Fruit fly (Drosophila melanogaster) whole organism, prepupa: Measurements from ENCODE around the gene CG13310.

Experiments
- CG10631 ChIP-seq: fragments of 200-800 bp; sonication (Bioruptor generic); optimal IDR thresholded peaks from 2 replicates; lab custom pipeline; 2016; ENCODE audit warnings: missing biosample characterization, missing genetic modification characterization
- CG10669 ChIP-seq: fragments of 200-800 bp; sonication (Bioruptor generic); optimal IDR thresholded peaks from 3 replicates; lab custom pipeline; 2018; ENCODE audit warnings: missing biosample characterization, mild to moderate bottlenecking, missing genetic modification characterization, moderate library complexity
- CG15336 ChIP-seq: fragments of 200-800 bp; sonication (Bioruptor generic); IDR thresholded peaks from 2 replicates; pipeline ENCODE4 v1.3.6; 2022; ENCODE audit warnings: missing biosample characterization, missing genetic modification characterization
- CG1621 ChIP-seq: fragments of 200-800 bp; sonication (Bioruptor generic); optimal IDR thresholded peaks from 3 replicates; lab custom pipeline; 2018; ENCODE audit warnings: missing biosample characterization, mild to moderate bottlenecking, missing genetic modification characterization
- CG32006 ChIP-seq: fragments of 200-800 bp; sonication (Bioruptor generic); optimal IDR thresholded peaks from 3 replicates; lab custom pipeline; 2017; ENCODE audit warnings: missing biosample characterization, mild to moderate bottlenecking, missing genetic modification characterization
- CG34406 ChIP-seq: fragments of 200-800 bp; sonication (Bioruptor generic); optimal IDR thresholded peaks from 3 replicates; lab custom pipeline; 2016; ENCODE audit warnings: missing biosample characterization, missing genetic modification characterization
- CG3919 ChIP-seq: fragments of 200-800 bp; sonication (Bioruptor generic); optimal IDR thresholded peaks from 3 replicates; lab custom pipeline; 2016; ENCODE audit warnings: missing biosample characterization, missing genetic modification characterization
- CG6163 ChIP-seq: fragments of 200-800 bp; sonication (Bioruptor generic); IDR thresholded peaks from 3 replicates; pipeline ENCODE4 v1.3.6; 2022; ENCODE audit warnings: missing biosample characterization, missing genetic modification characterization
- CG6792 ChIP-seq: fragments of 200-800 bp; sonication (Bioruptor generic); optimal IDR thresholded peaks from 3 replicates; lab custom pipeline; 2016; ENCODE audit warnings: missing biosample characterization, missing genetic modification characterization
- CG6808 ChIP-seq: fragments of 200-800 bp; sonication (Bioruptor generic); optimal IDR thresholded peaks from 3 replicates; lab custom pipeline; 2017; ENCODE audit warnings: missing biosample characterization, missing genetic modification characterization, mild to moderate bottlenecking, moderate library complexity, missing genetic modification reagents
- CG7368 ChIP-seq: fragments of 200-800 bp; sonication (Bioruptor generic); optimal IDR thresholded peaks from 3 replicates; lab custom pipeline; 2016; ENCODE audit warnings: missing biosample characterization, missing genetic modification characterization
- CG8119 ChIP-seq: fragments of 200-800 bp; sonication (Bioruptor generic); IDR thresholded peaks from 3 replicates; pipeline ENCODE4 v1.3.6; 2022; ENCODE audit warnings: missing biosample characterization, missing genetic modification characterization
- CG8319 ChIP-seq: fragments of 200-800 bp; sonication (Bioruptor generic); optimal IDR thresholded peaks from 3 replicates; lab custom pipeline; 2016; ENCODE audit warnings: missing biosample characterization, missing genetic modification characterization
- CG8632 ChIP-seq: fragments of 200-800 bp; sonication (Bioruptor generic); optimal IDR thresholded peaks from 3 replicates; lab custom pipeline; 2016; ENCODE audit warnings: missing biosample characterization, missing genetic modification characterization
- CG9139 ChIP-seq: fragments of 200-800 bp; sonication (Bioruptor generic); optimal IDR thresholded peaks from 3 replicates; lab custom pipeline; 2017; ENCODE audit warnings: missing biosample characterization, mild to moderate bottlenecking, missing genetic modification characterization
- Eip75B ChIP-seq: fragments of 200-800 bp; sonication (Bioruptor generic); optimal IDR thresholded peaks from 3 replicates; lab custom pipeline; 2016; ENCODE audit warnings: missing biosample characterization, missing genetic modification characterization
- Eip78C ChIP-seq: fragments of 200-800 bp; sonication (Bioruptor generic); peaks from one replicate; lab custom pipeline; 2016; ENCODE audit warnings: missing biosample characterization, missing genetic modification characterization
- Eip93F ChIP-seq: fragments of 200-800 bp; sonication (Bioruptor generic); optimal IDR thresholded peaks from 2 replicates; lab custom pipeline; 2016; ENCODE audit warnings: missing biosample characterization, mild to moderate bottlenecking, missing genetic modification characterization
- Ets21C ChIP-seq: fragments of 200-800 bp; sonication (Bioruptor generic); optimal IDR thresholded peaks from 3 replicates; lab custom pipeline; 2016; ENCODE audit warnings: missing biosample characterization, missing genetic modification characterization
- Ets96B ChIP-seq: fragments of 200-800 bp; optimal IDR thresholded peaks from 2 replicates; lab custom pipeline; 2019; ENCODE audit warnings: missing biosample characterization, mild to moderate bottlenecking, missing genetic modification characterization, moderate library complexity
- Gug ChIP-seq: fragments of 200-800 bp; sonication (Bioruptor generic); IDR thresholded peaks from 2 replicates; pipeline ENCODE4 v1.3.6; 2022; ENCODE audit warnings: missing biosample characterization, missing genetic modification characterization
- Hr38 ChIP-seq: sonication (Bioruptor generic); optimal IDR thresholded peaks from 2 replicates; lab custom pipeline; 2016; ENCODE audit warnings: missing biosample characterization, missing genetic modification characterization
- Hr39 ChIP-seq: fragments of 200-800 bp; sonication (Bioruptor generic); optimal IDR thresholded peaks from 2 replicates; lab custom pipeline; 2016; ENCODE audit warnings: missing biosample characterization, missing genetic modification characterization
- Hr4 ChIP-seq: fragments of 200-800 bp; sonication (Bioruptor generic); optimal IDR thresholded peaks from 3 replicates; lab custom pipeline; 2016; ENCODE audit warnings: missing biosample characterization, missing genetic modification characterization
- Lpt ChIP-seq: fragments of 200-800 bp; sonication (Bioruptor generic); optimal IDR thresholded peaks from 3 replicates; lab custom pipeline; 2016; ENCODE audit warnings: missing biosample characterization, missing genetic modification characterization
- Met ChIP-seq: fragments of 200-800 bp; sonication (Bioruptor generic); optimal IDR thresholded peaks from 3 replicates; lab custom pipeline; 2016; ENCODE audit warnings: missing biosample characterization, missing genetic modification characterization
- OdsH ChIP-seq: fragments of 200-800 bp; sonication (Bioruptor generic); optimal IDR thresholded peaks from 3 replicates; lab custom pipeline; 2016; ENCODE audit warnings: missing biosample characterization, missing genetic modification characterization
- Smox ChIP-seq: fragments of 200-800 bp; sonication (Bioruptor generic); optimal IDR thresholded peaks from 3 replicates; lab custom pipeline; 2016; ENCODE audit warnings: missing biosample characterization, missing genetic modification characterization
- Sox102F ChIP-seq: fragments of 200-800 bp; sonication (Bioruptor generic); optimal IDR thresholded peaks from 2 replicates; lab custom pipeline; 2016; ENCODE audit warnings: missing biosample characterization, mild to moderate bottlenecking, missing genetic modification characterization
- Sox14 ChIP-seq: fragments of 200-800 bp; sonication (Bioruptor generic); optimal IDR thresholded peaks from 3 replicates; lab custom pipeline; 2016; ENCODE audit warnings: missing biosample characterization, missing genetic modification characterization
- Sox15 ChIP-seq: fragments of 200-800 bp; sonication (Bioruptor generic); optimal IDR thresholded peaks from 3 replicates; lab custom pipeline; 2016; ENCODE audit warnings: missing biosample characterization, missing genetic modification characterization
- achi ChIP-seq: fragments of 200-800 bp; sonication (Bioruptor generic); optimal IDR thresholded peaks from 3 replicates; lab custom pipeline; 2016; ENCODE audit warnings: missing biosample characterization, missing genetic modification characterization
- acj6 ChIP-seq: fragments of 200-800 bp; sonication (Bioruptor generic); optimal IDR thresholded peaks from 3 replicates; lab custom pipeline; 2016; ENCODE audit warnings: missing biosample characterization, missing genetic modification characterization
- cyc ChIP-seq: fragments of 200-800 bp; sonication (Bioruptor generic); optimal IDR thresholded peaks from 3 replicates; lab custom pipeline; 2016; ENCODE audit warnings: missing biosample characterization, missing genetic modification characterization
- dac ChIP-seq: fragments of 200-800 bp; sonication (Bioruptor generic); optimal IDR thresholded peaks from 2 replicates; lab custom pipeline; 2017; ENCODE audit warnings: missing biosample characterization, mild to moderate bottlenecking, missing genetic modification characterization
- dsx ChIP-seq: fragments of 200-800 bp; optimal IDR thresholded peaks from 3 replicates; lab custom pipeline; 2019; ENCODE audit warnings: missing biosample characterization, mild to moderate bottlenecking, missing genetic modification characterization, moderate library complexity; ENCODE audit not compliant: poor library complexity, severe bottlenecking
- eg ChIP-seq: fragments of 200-800 bp; sonication (Bioruptor generic); IDR thresholded peaks from 3 replicates; pipeline ENCODE4 v1.3.6; 2022; ENCODE audit warnings: missing biosample characterization, missing genetic modification characterization
- fd59A ChIP-seq: fragments of 200-800 bp; sonication (Bioruptor generic); optimal IDR thresholded peaks from 2 replicates; lab custom pipeline; 2017; ENCODE audit warnings: missing biosample characterization, mild to moderate bottlenecking, missing genetic modification characterization, missing genetic modification reagents
- fd85E ChIP-seq: fragments of 200-800 bp; sonication (Bioruptor generic); optimal IDR thresholded peaks from 3 replicates; lab custom pipeline; 2016; ENCODE audit warnings: missing biosample characterization, missing genetic modification characterization
- fkh ChIP-seq: fragments of 200-800 bp; sonication (Bioruptor generic); optimal IDR thresholded peaks from 3 replicates; lab custom pipeline; 2017; ENCODE audit warnings: missing biosample characterization, mild to moderate bottlenecking, missing genetic modification characterization, moderate library complexity
- lz ChIP-seq: fragments of 200-800 bp; sonication (Bioruptor generic); optimal IDR thresholded peaks from 3 replicates; lab custom pipeline; 2016; ENCODE audit warnings: missing biosample characterization, missing genetic modification characterization
- net ChIP-seq: fragments of 200-800 bp; sonication (Bioruptor generic); optimal IDR thresholded peaks from 3 replicates; lab custom pipeline; 2016; ENCODE audit warnings: missing biosample characterization, missing genetic modification characterization
- pdm3 ChIP-seq: fragments of 200-800 bp; sonication (Bioruptor generic); optimal IDR thresholded peaks from 3 replicates; lab custom pipeline; 2016; ENCODE audit warnings: missing biosample characterization, missing genetic modification characterization
- salr ChIP-seq, 2 experiments: fragments of 200-800 bp; sonication (Bioruptor generic); optimal IDR thresholded peaks; 3 replicates each; lab custom pipeline; 2016 to 2018; ENCODE audit warnings: missing biosample characterization in 2 of 2, missing genetic modification characterization in 2 of 2, mild to moderate bottlenecking in 1 of 2
- spab ChIP-seq: fragments of 200-800 bp; sonication (Bioruptor generic); optimal IDR thresholded peaks from 2 replicates; lab custom pipeline; 2017; ENCODE audit warnings: missing biosample characterization, mild to moderate bottlenecking, missing genetic modification characterization, missing genetic modification reagents
- svp ChIP-seq: fragments of 200-800 bp; sonication (Bioruptor generic); peaks from one replicate; lab custom pipeline; 2016; ENCODE audit warnings: missing biosample characterization, missing genetic modification characterization
- topi ChIP-seq: fragments of 200-800 bp; sonication (Bioruptor generic); optimal IDR thresholded peaks from 3 replicates; lab custom pipeline; 2016; ENCODE audit warnings: missing biosample characterization, missing genetic modification characterization
- vri ChIP-seq: fragments of 200-800 bp; sonication (Bioruptor generic); optimal IDR thresholded peaks from 3 replicates; lab custom pipeline; 2016; ENCODE audit warnings: missing biosample characterization, mild to moderate bottlenecking, missing genetic modification characterization

The CG13310 gene

dm6 chr3L:8773713-8774112, 26.6 kb downstream of the CG13310 start:
- no peak for TF ChIP-seq Sox15 (GFP tag; lab: Kevin White, UChicago)
- no peak for TF ChIP-seq Hr38 (GFP tag; lab: Kevin White, UChicago)
- TF ChIP-seq CG6163 (GFP tag; lab: Robert Waterston, UW), result no peak
- no peak for TF ChIP-seq CG15336 (GFP tag; lab: Robert Waterston, UW)
- TF ChIP-seq vri (GFP tag; lab: Kevin White, UChicago), result peak; percentile 51
- TF ChIP-seq CG6808 (GFP tag; lab: Kevin White, UChicago), result no peak

- TF ChIP-seq acj6, result peak; percentile 60
- peak; percentile 72 for TF ChIP-seq pdm3 (GFP tag; lab: Kevin White, UChicago)
- TF ChIP-seq Sox102F, result peak; percentile 28
- TF ChIP-seq CG15336 (GFP tag; lab: Robert Waterston, UW), result peak; percentile 86
- TF ChIP-seq OdsH, result peak; percentile 78
- TF ChIP-seq spab (GFP tag; lab: Kevin White, UChicago), result peak; percentile 56
- TF ChIP-seq CG7368 (GFP tag; lab: Kevin White, UChicago), result peak; percentile 7
- peak; percentile 13 for TF ChIP-seq CG8319
- peak; percentile 1 for TF ChIP-seq Smox (GFP tag; lab: Kevin White, UChicago)
- peak; percentile 65 for TF ChIP-seq CG10669
- no peak for TF ChIP-seq Hr38 (GFP tag; lab: Kevin White, UChicago)
- peak; percentile 57 for TF ChIP-seq Gug (GFP tag; lab: Robert Waterston, UW)
- TF ChIP-seq Met (GFP tag; lab: Kevin White, UChicago), result peak; percentile 37
- TF ChIP-seq fd59A (GFP tag; lab: Kevin White, UChicago), result peak; percentile 66
- TF ChIP-seq CG6808 (GFP tag; lab: Kevin White, UChicago), result peak; percentile 49
- TF ChIP-seq CG9139 (GFP tag; lab: Kevin White, UChicago), result peak; percentile 1
- TF ChIP-seq Ets21C (GFP tag; lab: Kevin White, UChicago), result no peak
- TF ChIP-seq CG6163 (GFP tag; lab: Robert Waterston, UW), result peak; percentile 74
- peak; percentile 31 for TF ChIP-seq Sox14 (GFP tag; lab: Kevin White, UChicago)
- TF ChIP-seq CG1621 (tag; lab: Kevin White, UChicago), result peak; percentile 60
- peak; percentile 56 for TF ChIP-seq CG6792 (GFP tag; lab: Kevin White, UChicago)
- TF ChIP-seq Eip93F (GFP tag; lab: Kevin White, UChicago), result no peak
- TF ChIP-seq vri (GFP tag; lab: Kevin White, UChicago), result no peak
- TF ChIP-seq achi (GFP tag; lab: Kevin White, UChicago), result peak; percentile 66
- TF ChIP-seq svp (GFP tag; lab: Kevin White, UChicago), result no peak
- TF ChIP-seq topi, result peak; percentile 10
- no peak for TF ChIP-seq fkh
- no peak for TF ChIP-seq fd85E (GFP tag; lab: Kevin White, UChicago)
- peak; percentile 24 for TF ChIP-seq lz (GFP tag; lab: Kevin White, UChicago)
- TF ChIP-seq CG34406, result peak; percentile 65
- peak; percentile 69 for TF ChIP-seq CG3919 (GFP tag; lab: Kevin White, UChicago)
- TF ChIP-seq Eip75B (GFP tag; lab: Kevin White, UChicago), result peak; percentile 32
- peak; percentile 1 for TF ChIP-seq dac (GFP tag; lab: Kevin White, UChicago)
- no peak for TF ChIP-seq cyc (GFP tag; lab: Kevin White, UChicago)
- peak; percentile 64 for TF ChIP-seq Ets96B (tag; lab: Kevin White, UChicago)
- TF ChIP-seq eg (GFP tag; lab: Robert Waterston, UW), result peak; percentile 83
- TF ChIP-seq CG8632 (GFP tag; lab: Kevin White, UChicago), result peak; percentile 70
- peak; percentile 47 for TF ChIP-seq dsx (GFP tag; lab: Kevin White, UChicago)
- TF ChIP-seq CG8119 (GFP tag; lab: Robert Waterston, UW), result peak; percentile 88
- peak; percentile 39 for TF ChIP-seq Hr39 (GFP tag; lab: Kevin White, UChicago)
- peak; percentile 70 for TF ChIP-seq net
- TF ChIP-seq salr (GFP tag; optimal IDR thresholded peaks at IDR 0.05; lab: Kevin White, UChicago), result peak in 1 of 2 experiments; percentile 24
- TF ChIP-seq Hr4 (GFP tag; lab: Kevin White, UChicago), result peak; percentile 71
- peak; percentile 35 for TF ChIP-seq CG10631
- TF ChIP-seq CG32006 (GFP tag; lab: Kevin White, UChicago), result peak; percentile 76
- no peak for TF ChIP-seq Sox15 (GFP tag; lab: Kevin White, UChicago)
- TF ChIP-seq Lpt (GFP tag; lab: Kevin White, UChicago), result peak; percentile 60
- peak; percentile 94 for TF ChIP-seq Eip78C (GFP tag; lab: Kevin White, UChicago)
Measured at dm6 chr3L:8772998-8773684, 27.2 kb downstream of the CG13310 start.
